Worm (Caenorhabditis elegans): ENCODE results near the gene acd-4.

The acd-4 gene

DNA sequence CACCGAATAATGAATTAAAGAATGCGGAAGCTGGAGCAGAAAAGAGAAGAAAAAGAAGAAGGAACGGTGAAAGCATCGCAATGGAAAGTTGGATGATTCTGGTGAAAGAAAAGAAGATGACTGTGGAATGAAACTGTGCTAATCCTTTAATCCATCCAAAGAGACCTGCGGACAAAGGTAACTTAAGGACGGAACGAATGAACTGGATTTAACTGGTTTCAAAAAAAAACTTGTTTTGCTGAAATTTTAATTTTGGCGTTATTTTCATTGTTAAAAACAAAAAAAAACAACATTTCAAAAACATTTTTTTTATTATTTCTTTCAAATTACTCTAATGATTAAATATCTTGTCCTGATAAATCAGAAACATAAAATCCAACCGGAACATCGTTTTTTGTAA lies 1.1 kb upstream of the acd-4 start, which contains the start of gene grl-12:
TSS of gene grl-12 (minus strand) at position 101 of the 400 bp plus-strand sequence.
- TF ChIP-seq ztf-11 (tag; optimal IDR thresholded peaks at IDR 0.05) (no peak), ceh-83 (GFP tag; optimal IDR thresholded peaks at IDR 0.05) (no peak), bed-3 (GFP tag; optimal IDR thresholded peaks at IDR 0.05) (no peak), ces-1 (GFP tag; optimal IDR thresholded peaks at IDR 0.05) (no peak), M03D4.4 (tag; optimal IDR thresholded peaks at IDR 0.05) (no peak), blmp-1 (tag; optimal IDR thresholded peaks at IDR 0.05) (no peak), mep-1 (tag; optimal IDR thresholded peaks at IDR 0.05) (no peak), drap-1 (GFP tag; optimal IDR thresholded peaks at IDR 0.05) (no peak), lin-32 (GFP tag; optimal IDR thresholded peaks at IDR 0.05) (no peak), unc-62 (GFP tag; optimal IDR thresholded peaks at IDR 0.05) (no peak), nhr-28 (tag; optimal IDR thresholded peaks at IDR 0.05) (no peak), ceh-43 (GFP tag; optimal IDR thresholded peaks at IDR 0.05) (no peak), mab-5 (tag; optimal IDR thresholded peaks at IDR 0.05) (no peak), unc-39 (tag; optimal IDR thresholded peaks at IDR 0.05) (no peak), elt-3 (tag; optimal IDR thresholded peaks at IDR 0.05) (no peak), cnd-1 (tag; optimal IDR thresholded peaks at IDR 0.05) (no peak), nhr-237 (tag; optimal IDR thresholded peaks at IDR 0.05) (no peak), nhr-2 (tag; optimal IDR thresholded peaks at IDR 0.05) (no peak), lsy-2 (tag; optimal IDR thresholded peaks at IDR 0.05) (no peak)

DNA sequence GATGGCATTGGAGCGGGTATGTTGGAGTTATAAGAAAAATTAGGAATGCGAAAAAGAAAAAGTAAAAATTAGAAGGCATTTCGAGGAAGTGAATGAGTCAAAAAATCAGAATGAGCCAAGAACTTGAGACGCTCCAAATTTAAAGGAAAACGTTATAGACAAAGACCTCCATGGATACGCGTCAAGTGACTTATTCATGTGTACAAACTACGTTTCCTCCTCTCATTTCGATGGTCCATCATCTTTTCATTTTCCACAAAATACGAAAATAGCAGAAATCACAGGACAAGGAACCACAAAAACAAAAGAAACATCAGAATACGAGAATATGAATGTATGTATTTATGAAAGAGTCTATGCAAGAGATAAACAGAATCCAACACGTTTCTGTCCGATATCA lies 3.2 kb downstream of the acd-4 start, which contains the start of gene F28A12.3:
TSS of gene F28A12.3 (minus strand) at position 101 of the 400 bp plus-strand sequence.
- TF ChIP-seq ces-1 (GFP tag; optimal IDR thresholded peaks at IDR 0.05) (no peak), snpc-4 (tag; optimal IDR thresholded peaks at IDR 0.05) (no peak), sptf-1 (tag; optimal IDR thresholded peaks at IDR 0.05) (no peak), nhr-237 (tag; optimal IDR thresholded peaks at IDR 0.05) (no peak), unc-120 (tag; optimal IDR thresholded peaks at IDR 0.05; ENCODE audit: poor library complexity, severe bottlenecking) (no peak), ham-2 (GFP tag; optimal IDR thresholded peaks at IDR 0.05) (no peak), lsy-2 (tag; optimal IDR thresholded peaks at IDR 0.05) (no peak), nhr-2 (tag; optimal IDR thresholded peaks at IDR 0.05) (no peak), pha-4 (tag; optimal IDR thresholded peaks at IDR 0.05) (no peak), zip-8 (tag; optimal IDR thresholded peaks at IDR 0.05) (no peak)

DNA sequence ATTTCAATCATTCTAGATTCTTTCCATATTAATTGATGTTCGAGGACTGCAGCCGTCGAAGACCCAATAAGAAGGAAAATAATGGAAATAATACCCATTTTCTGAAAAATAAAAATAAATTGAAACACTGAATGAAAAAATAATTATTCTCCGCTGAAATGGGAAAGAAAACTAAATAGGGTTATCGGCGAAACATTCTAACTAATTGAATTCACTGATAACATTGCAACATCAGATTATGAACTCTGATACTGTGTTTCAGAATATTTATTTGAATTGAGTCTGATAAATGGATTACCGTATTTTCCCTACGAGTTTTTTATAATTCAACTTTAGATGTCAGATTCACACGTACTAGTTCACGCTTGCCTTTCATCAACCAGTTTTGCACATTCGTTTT lies 5.1 kb downstream of the acd-4 start, which contains the start of gene asp-13:
TSS of gene asp-13 (minus strand) at position 101 of the 400 bp plus-strand sequence.
- TF ChIP-seq lsy-2 (tag; optimal IDR thresholded peaks at IDR 0.05) (no peak), nhr-76 (tag; optimal IDR thresholded peaks at IDR 0.05) (no peak), blmp-1 (tag; optimal IDR thresholded peaks at IDR 0.05) (no peak), nhr-28 (tag; optimal IDR thresholded peaks at IDR 0.05) (no peak), elt-1 (tag; optimal IDR thresholded peaks at IDR 0.05; ENCODE audit: borderline replicate concordance, insufficient read depth) (no peak), mep-1 (tag; optimal IDR thresholded peaks at IDR 0.05) (no peak), hlh-1 (tag; optimal IDR thresholded peaks at IDR 0.05) (no peak), ham-2 (GFP tag; optimal IDR thresholded peaks at IDR 0.05) (no peak), pha-4 (tag; optimal IDR thresholded peaks at IDR 0.05) (no peak), unc-39 (tag; optimal IDR thresholded peaks at IDR 0.05) (no peak), unc-120 (tag; optimal IDR thresholded peaks at IDR 0.05; ENCODE audit: poor library complexity, severe bottlenecking) (no peak), ceh-83 (GFP tag; optimal IDR thresholded peaks at IDR 0.05) (no peak), sem-2 (GFP tag; optimal IDR thresholded peaks at IDR 0.05) (no peak), cnd-1 (tag; optimal IDR thresholded peaks at IDR 0.05) (no peak), nhr-2 (tag; optimal IDR thresholded peaks at IDR 0.05) (no peak)

DNA sequence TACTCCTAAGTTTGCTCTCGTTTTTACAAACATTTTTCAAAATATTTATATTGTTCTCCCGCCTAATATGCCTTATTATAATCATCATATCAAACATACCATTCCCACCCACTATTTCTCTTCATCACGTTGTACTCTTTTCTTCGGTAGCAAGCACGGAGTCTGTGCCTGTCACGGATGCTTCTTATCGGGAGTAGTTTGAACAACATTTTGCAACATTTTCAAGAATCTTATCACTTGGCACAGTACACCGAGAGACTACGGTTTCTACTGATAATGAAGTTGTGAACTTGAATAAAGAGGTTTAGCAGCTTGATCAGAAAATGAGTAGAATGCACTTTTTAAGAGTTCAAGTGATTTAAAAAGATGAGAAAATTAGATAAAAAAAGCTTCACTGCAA lies 10.2 kb downstream of the acd-4 start:
- TF ChIP-seq ham-2 (GFP tag; optimal IDR thresholded peaks at IDR 0.05) (no peak), mep-1 (tag; optimal IDR thresholded peaks at IDR 0.05) (no peak), ztf-11 (tag; optimal IDR thresholded peaks at IDR 0.05) (no peak), nhr-12 (tag; optimal IDR thresholded peaks at IDR 0.05) (no peak), lin-32 (GFP tag; optimal IDR thresholded peaks at IDR 0.05) (no peak), M03D4.4 (tag; optimal IDR thresholded peaks at IDR 0.05) (no peak)

DNA sequence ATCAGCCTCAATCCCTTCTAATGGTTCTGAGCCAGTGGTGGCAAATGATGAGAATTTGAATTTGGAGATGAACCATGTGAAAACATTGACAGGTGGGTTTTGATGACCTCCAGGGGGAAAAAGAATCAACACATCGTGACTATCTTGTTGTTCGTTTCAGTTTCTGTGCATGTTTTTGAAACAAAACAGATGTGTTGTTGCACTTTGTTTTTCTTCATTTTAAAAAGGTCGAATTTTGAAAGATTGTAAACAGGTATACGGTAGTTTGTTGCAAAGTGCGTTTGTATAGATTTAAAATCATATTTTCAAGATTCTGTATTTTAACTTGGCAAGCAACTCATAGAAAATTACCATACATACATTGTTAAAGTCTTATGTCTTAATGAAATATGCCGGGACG lies 12.3 kb downstream of the acd-4 start:
- TF ChIP-seq M03D4.4 (tag; optimal IDR thresholded peaks at IDR 0.05) = no peak
